Worm (Caenorhabditis elegans): ENCODE measurements around the gene B0334.10.

- TF ChIP-seq ZK337.2 (GFP tag; IDR thresholded peaks at IDR 0.05) (no peak), nhr-11 (tag; optimal IDR thresholded peaks at IDR 0.05) (no peak), spr-1 (tag; optimal IDR thresholded peaks at IDR 0.05) (no peak), mdl-1 (tag; optimal IDR thresholded peaks at IDR 0.05) (no peak), unc-130 (GFP tag; optimal IDR thresholded peaks at IDR 0.05) (no peak), skn-1 (tag; optimal IDR thresholded peaks at IDR 0.05) (no peak), unc-39 (tag; optimal IDR thresholded peaks at IDR 0.05) (no peak), nhr-25 (tag; optimal IDR thresholded peaks at IDR 0.05; ENCODE audit: borderline replicate concordance, insufficient read depth) (no peak), duxl-1 (tag; optimal IDR thresholded peaks at IDR 0.05; ENCODE audit: poor library complexity) (no peak), pqm-1 (tag; optimal IDR thresholded peaks at IDR 0.05) (no peak), mep-1 (tag; optimal IDR thresholded peaks at IDR 0.05) (no peak), nhr-10 (tag; optimal IDR thresholded peaks at IDR 0.05) (no peak), lin-15B (tag; optimal IDR thresholded peaks at IDR 0.05) (no peak), nhr-77 (tag; optimal IDR thresholded peaks at IDR 0.05) (no peak)
Measured at ce11 chrII:11496767-11497166, 21.5 kb upstream of the B0334.10 start, which contains the start of gene emc-5.

Data from whole organism, L4 larva.